Worm (Caenorhabditis elegans) whole organism, L4 larva: ENCODE measurements around the gene mrp-2.

Source experiments
- lin-38 ChIP-seq: fragments of 200-800 bp; sonication (Bioruptor generic); IDR thresholded peaks from 2 replicates; pipeline ENCODE4 v1.3.6; 2022; ENCODE audit warnings: missing genetic modification reagents, missing genetic modification characterization, missing compliant biosample characterization
- nhr-77 ChIP-seq: fragments of 150-350 bp; optimal IDR thresholded peaks from 2 replicates; lab custom pipeline; 2014; ENCODE audit warnings: missing biosample characterization, missing genetic modification characterization

ce11 chrX:581754-582153 is 9.3 kb upstream of the mrp-2 start:
- TF ChIP-seq nhr-77: no peak
- no peak for TF ChIP-seq lin-38
